Fruit fly (Drosophila melanogaster) whole organism, embryonic: Measurements from ENCODE around the gene CG1943.

ENCODE experiments used
- Aef1 ChIP-seq: fragments of 200-800 bp; sonication (Bioruptor generic); IDR thresholded peaks from 3 replicates; pipeline ENCODE4 v1.3.6; 2022; ENCODE audit warnings: missing biosample characterization, missing genetic modification characterization
- Atf3 ChIP-seq: fragments of 200-800 bp; sonication (Bioruptor generic); optimal IDR thresholded peaks from 3 replicates; lab custom pipeline; 2016; ENCODE audit warnings: missing biosample characterization, missing genetic modification characterization
- CG11696 ChIP-seq: fragments of 200-800 bp; sonication (Bioruptor generic); IDR thresholded peaks from 2 replicates; pipeline ENCODE4 v1.3.6; 2022; ENCODE audit warnings: missing biosample characterization, missing genetic modification characterization
- CG12104 ChIP-seq: fragments of 200-800 bp; sonication (Bioruptor generic); optimal IDR thresholded peaks from 3 replicates; lab custom pipeline; 2016; ENCODE audit warnings: missing biosample characterization, missing genetic modification characterization
- CG12391 ChIP-seq: fragments of 200-800 bp; sonication (Bioruptor generic); optimal IDR thresholded peaks from 3 replicates; lab custom pipeline; 2018; ENCODE audit warnings: missing biosample characterization, mild to moderate bottlenecking, missing genetic modification characterization, moderate library complexity
- CG12769 ChIP-seq: fragments of 200-800 bp; sonication (Bioruptor generic); optimal IDR thresholded peaks from 2 replicates; lab custom pipeline; 2019; ENCODE audit warnings: missing biosample characterization, mild to moderate bottlenecking, missing genetic modification characterization, moderate library complexity
- CG13287 ChIP-seq: fragments of 200-800 bp; sonication (Bioruptor generic); IDR thresholded peaks from 2 replicates; pipeline ENCODE4 v1.3.6; 2022; ENCODE audit warnings: missing biosample characterization, missing genetic modification characterization; ENCODE audit not compliant: partially characterized antibody
- CG13424 ChIP-seq: fragments of 200-800 bp; sonication (Bioruptor generic); optimal IDR thresholded peaks from 2 replicates; lab custom pipeline; 2019; ENCODE audit warnings: missing biosample characterization, mild to moderate bottlenecking, missing genetic modification characterization, moderate library complexity
- CG14014 ChIP-seq: fragments of 200-800 bp; sonication (Bioruptor generic); IDR thresholded peaks from 2 replicates; pipeline ENCODE4 v1.3.6; 2022; ENCODE audit warnings: missing biosample characterization, missing genetic modification characterization
- CG15514 ChIP-seq: fragments of 200-800 bp; sonication (Bioruptor generic); optimal IDR thresholded peaks from 3 replicates; lab custom pipeline; 2017; ENCODE audit warnings: missing biosample characterization, missing genetic modification characterization, mild to moderate bottlenecking, moderate library complexity, missing genetic modification reagents
- CG17359 ChIP-seq: fragments of 200-800 bp; sonication (Bioruptor generic); optimal IDR thresholded peaks from 3 replicates; lab custom pipeline; 2018; ENCODE audit warnings: missing biosample characterization, mild to moderate bottlenecking, missing genetic modification characterization, moderate library complexity
- CG17361 ChIP-seq: fragments of 200-800 bp; sonication (Bioruptor generic); IDR thresholded peaks from 3 replicates; pipeline ENCODE4 v1.3.6; 2022; ENCODE audit warnings: missing biosample characterization, missing genetic modification characterization
- CG17829 ChIP-seq: fragments of 200-800 bp; optimal IDR thresholded peaks from 2 replicates; lab custom pipeline; 2019; ENCODE audit warnings: missing biosample characterization, mild to moderate bottlenecking, missing genetic modification characterization, moderate library complexity
- CG2712 ChIP-seq: fragments of 200-800 bp; optimal IDR thresholded peaks from 3 replicates; lab custom pipeline; 2019; ENCODE audit warnings: missing biosample characterization, mild to moderate bottlenecking, missing genetic modification characterization, moderate library complexity
- CG31365 ChIP-seq: fragments of 200-800 bp; sonication (Bioruptor generic); optimal IDR thresholded peaks from 2 replicates; lab custom pipeline; 2018; ENCODE audit warnings: missing biosample characterization, mild to moderate bottlenecking, missing genetic modification characterization
- CG3847 ChIP-seq: fragments of 200-800 bp; sonication (Bioruptor generic); IDR thresholded peaks from 2 replicates; pipeline ENCODE4 v1.3.6; 2022; ENCODE audit warnings: missing biosample characterization, missing genetic modification characterization
- CG4707 ChIP-seq: fragments of 200-800 bp; sonication (Bioruptor generic); optimal IDR thresholded peaks from 2 replicates; lab custom pipeline; 2018; ENCODE audit warnings: missing biosample characterization, mild to moderate bottlenecking, missing genetic modification characterization, moderate library complexity
- CG6272 ChIP-seq: fragments of 200-800 bp; sonication (Bioruptor generic); IDR thresholded peaks from 2 replicates; pipeline ENCODE4 v1.3.6; 2022; ENCODE audit warnings: missing biosample characterization, missing genetic modification characterization
- CG8388 ChIP-seq: fragments of 200-800 bp; sonication (Bioruptor generic); optimal IDR thresholded peaks from 2 replicates; lab custom pipeline; 2019; ENCODE audit warnings: missing biosample characterization, mild to moderate bottlenecking, missing genetic modification characterization, moderate library complexity
- Chrac-16 ChIP-seq: fragments of 200-800 bp; sonication (Bioruptor generic); optimal IDR thresholded peaks from 3 replicates; lab custom pipeline; 2016; ENCODE audit warnings: missing biosample characterization, missing genetic modification characterization
- Ets65A ChIP-seq: fragments of 200-800 bp; sonication (Bioruptor generic); peaks from one replicate; lab custom pipeline; 2016; ENCODE audit warnings: missing biosample characterization, missing genetic modification characterization
- Fer2 ChIP-seq: fragments of 200-800 bp; sonication (Bioruptor generic); optimal IDR thresholded peaks from 2 replicates; lab custom pipeline; 2018; ENCODE audit warnings: missing biosample characterization, mild to moderate bottlenecking, missing genetic modification characterization, moderate library complexity
- HHEX ChIP-seq: fragments of 200-800 bp; sonication (Bioruptor generic); optimal IDR thresholded peaks from 3 replicates; lab custom pipeline; 2017; ENCODE audit warnings: missing biosample characterization, mild to moderate bottlenecking, missing genetic modification characterization, missing genetic modification reagents
- HLHmδ ChIP-seq: fragments of 200-800 bp; sonication (Bioruptor generic); optimal IDR thresholded peaks from 2 replicates; lab custom pipeline; 2018; ENCODE audit warnings: missing biosample characterization, mild to moderate bottlenecking, missing genetic modification characterization, moderate library complexity
- HmgD ChIP-seq: fragments of 200-800 bp; sonication (Bioruptor generic); optimal IDR thresholded peaks from 3 replicates; lab custom pipeline; 2016; ENCODE audit warnings: missing biosample characterization, missing genetic modification characterization
- HmgZ ChIP-seq: fragments of 200-800 bp; sonication (Bioruptor generic); optimal IDR thresholded peaks from 2 replicates; lab custom pipeline; 2018; ENCODE audit warnings: missing biosample characterization, mild to moderate bottlenecking, missing genetic modification characterization
- Hmx ChIP-seq: fragments of 200-800 bp; sonication (Bioruptor generic); optimal IDR thresholded peaks from 2 replicates; lab custom pipeline; 2016; ENCODE audit warnings: missing biosample characterization, missing genetic modification characterization
- Jarid2 ChIP-seq: fragments of 200-800 bp; sonication (Bioruptor generic); optimal IDR thresholded peaks from 3 replicates; lab custom pipeline; 2017; ENCODE audit warnings: mild to moderate bottlenecking, missing biosample characterization, missing genetic modification reagents, missing genetic modification characterization
- Kr ChIP-seq: fragments of 200-800 bp; sonication (Bioruptor generic); optimal IDR thresholded peaks from 2 replicates; lab custom pipeline; 2017; ENCODE audit warnings: missing biosample characterization, mild to moderate bottlenecking, missing genetic modification characterization
- Lhr ChIP-seq: fragments of 200-800 bp; sonication (Bioruptor generic); optimal IDR thresholded peaks from 3 replicates; lab custom pipeline; 2017; ENCODE audit warnings: mild to moderate bottlenecking, missing biosample characterization, missing genetic modification reagents, missing genetic modification characterization
- Max ChIP-seq: fragments of 200-800 bp; sonication (Bioruptor generic); optimal IDR thresholded peaks from 2 replicates; lab custom pipeline; 2016; ENCODE audit warnings: missing biosample characterization, mild to moderate bottlenecking, missing genetic modification characterization
- Nf-YC ChIP-seq: fragments of 200-800 bp; optimal IDR thresholded peaks from 3 replicates; lab custom pipeline; 2019; ENCODE audit warnings: missing biosample characterization, mild to moderate bottlenecking, missing genetic modification characterization, moderate library complexity
- Sin3A ChIP-seq: fragments of >200 bp; optimal IDR thresholded peaks from 2 replicates; lab custom pipeline; 2018
- Taf1 ChIP-seq: fragments of 200-800 bp; sonication (Bioruptor generic); IDR thresholded peaks from 2 replicates; pipeline ENCODE4 v1.3.6; 2022; ENCODE audit warnings: missing biosample characterization, missing genetic modification characterization
- bbx ChIP-seq: fragments of 200-800 bp; sonication (Bioruptor generic); IDR thresholded peaks from 2 replicates; pipeline ENCODE4 v1.3.6; 2022; ENCODE audit warnings: missing biosample characterization, missing genetic modification characterization; ENCODE audit not compliant: partially characterized antibody
- br ChIP-seq: fragments of >200 bp; optimal IDR thresholded peaks from 2 replicates; lab custom pipeline; 2017
- ci ChIP-seq: fragments of 200-800 bp; sonication (Bioruptor generic); IDR thresholded peaks from 3 replicates; pipeline ENCODE4 v1.3.6; 2022; ENCODE audit warnings: missing biosample characterization, missing genetic modification characterization
- corto ChIP-seq: fragments of 200-800 bp; sonication (Bioruptor generic); optimal IDR thresholded peaks from 2 replicates; lab custom pipeline; 2016; ENCODE audit warnings: missing biosample characterization, mild to moderate bottlenecking, missing genetic modification characterization, moderate library complexity
- croc ChIP-seq: fragments of 200-800 bp; sonication (Bioruptor generic); conservative IDR thresholded peaks from 3 replicates; pipeline ENCODE4 v1.3.6; 2022; ENCODE audit warnings: missing biosample characterization, missing genetic modification characterization
- danr ChIP-seq: fragments of 200-800 bp; sonication (Bioruptor generic); IDR thresholded peaks from 2 replicates; pipeline ENCODE4 v1.3.6; 2022; ENCODE audit warnings: missing biosample characterization, missing genetic modification characterization
- dysf ChIP-seq: fragments of 200-800 bp; sonication (Bioruptor generic); IDR thresholded peaks from 3 replicates; pipeline ENCODE4 v1.3.6; 2022; ENCODE audit warnings: missing biosample characterization, missing genetic modification characterization
- ems ChIP-seq: fragments of 200-800 bp; sonication (Bioruptor generic); optimal IDR thresholded peaks from 3 replicates; lab custom pipeline; 2016; ENCODE audit warnings: missing biosample characterization, missing genetic modification characterization
- fd64A ChIP-seq: fragments of 200-800 bp; sonication (Bioruptor generic); optimal IDR thresholded peaks from 3 replicates; lab custom pipeline; 2018; ENCODE audit warnings: missing biosample characterization, mild to moderate bottlenecking, missing genetic modification characterization
- gcm2 ChIP-seq: fragments of 200-800 bp; sonication (Bioruptor generic); optimal IDR thresholded peaks from 2 replicates; lab custom pipeline; 2016; ENCODE audit warnings: missing biosample characterization, missing genetic modification characterization
- gem ChIP-seq: fragments of 200-800 bp; sonication (Bioruptor generic); optimal IDR thresholded peaks from 2 replicates; lab custom pipeline; 2019; ENCODE audit warnings: missing biosample characterization, mild to moderate bottlenecking, missing genetic modification characterization, moderate library complexity
- gro ChIP-seq: fragments of 200-800 bp; sonication (Bioruptor generic); optimal IDR thresholded peaks from 2 replicates; lab custom pipeline; 2016; ENCODE audit warnings: missing biosample characterization, missing genetic modification characterization
- her ChIP-seq: fragments of 200-800 bp; sonication (Bioruptor generic); optimal IDR thresholded peaks from 2 replicates; lab custom pipeline; 2016; ENCODE audit warnings: missing biosample characterization, missing genetic modification characterization
- salm ChIP-seq: fragments of 200-800 bp; sonication (Bioruptor generic); optimal IDR thresholded peaks from 2 replicates; lab custom pipeline; 2018; ENCODE audit warnings: missing biosample characterization, mild to moderate bottlenecking, missing genetic modification characterization
- scrt ChIP-seq: fragments of 200-800 bp; sonication (Bioruptor generic); optimal IDR thresholded peaks from 2 replicates; lab custom pipeline; 2018; ENCODE audit warnings: missing biosample characterization, mild to moderate bottlenecking, missing genetic modification characterization, moderate library complexity
- sisA ChIP-seq: fragments of 200-800 bp; sonication (Bioruptor generic); IDR thresholded peaks from 2 replicates; pipeline ENCODE4 v1.3.6; 2022; ENCODE audit warnings: missing biosample characterization, missing genetic modification characterization
- slbo ChIP-seq: fragments of 200-800 bp; sonication (Bioruptor generic); IDR thresholded peaks from 2 replicates; pipeline ENCODE4 v1.3.6; 2022; ENCODE audit warnings: missing biosample characterization, missing genetic modification characterization
- slou ChIP-seq: fragments of 200-800 bp; sonication (Bioruptor generic); optimal IDR thresholded peaks from 3 replicates; lab custom pipeline; 2016; ENCODE audit warnings: missing biosample characterization, missing genetic modification characterization
- vvl ChIP-seq: fragments of 200-800 bp; sonication (Bioruptor generic); IDR thresholded peaks from 2 replicates; pipeline ENCODE4 v1.3.6; 2022; ENCODE audit warnings: missing biosample characterization, missing genetic modification characterization

The CG1943 gene

dm6 chr3R:7091904-7092303 lies 17.2 kb downstream of the CG1943 start (continued):
- TF ChIP-seq slou: no peak
- TF ChIP-seq CG3847 (GFP tag; lab: Robert Waterston, UW): peak; percentile 43
- no peak for TF ChIP-seq Jarid2 (GFP tag; lab: Kevin White, UChicago)
- TF ChIP-seq Aef1 (GFP tag; lab: Robert Waterston, UW): no peak
- no peak for TF ChIP-seq CG31365 (tag; lab: Kevin White, UChicago)
- TF ChIP-seq CG17361: no peak
- no peak for TF ChIP-seq CG17359
- no peak for TF ChIP-seq CG14014
- TF ChIP-seq dysf (GFP tag; lab: Robert Waterston, UW): no peak
- TF ChIP-seq CG8388 (GFP tag; lab: Kevin White, UChicago): peak; percentile 25
- TF ChIP-seq Nf-YC: peak; percentile 22
- TF ChIP-seq danr (GFP tag; lab: Robert Waterston, UW): no peak
- no peak for TF ChIP-seq br (lab: Kevin White, UChicago)
- no peak for TF ChIP-seq gcm2
- TF ChIP-seq Ets65A (GFP tag; lab: Kevin White, UChicago): no peak
- peak; percentile 52 for TF ChIP-seq CG15514 (GFP tag; lab: Kevin White, UChicago)
- TF ChIP-seq sisA (GFP tag; lab: Robert Waterston, UW): no peak
- no peak for TF ChIP-seq gem (tag; lab: Kevin White, UChicago)
- no peak for TF ChIP-seq CG11696 (GFP tag; lab: Robert Waterston, UW)
- peak; percentile 80 for TF ChIP-seq CG13287 (GFP tag; lab: Robert Waterston, UW)
- TF ChIP-seq Hmx (GFP tag; lab: Kevin White, UChicago): no peak
- TF ChIP-seq Max (GFP tag; lab: Kevin White, UChicago): no peak
- no peak for TF ChIP-seq HHEX
- TF ChIP-seq salm: no peak
- no peak for TF ChIP-seq Kr (GFP tag; lab: Kevin White, UChicago)
- TF ChIP-seq ci (GFP tag; lab: Robert Waterston, UW): peak; percentile 46; the same call in 1 of the 3 replicates
- peak; percentile 80 for TF ChIP-seq bbx (GFP tag; lab: Robert Waterston, UW)
- peak; percentile 42 for TF ChIP-seq CG17829 (tag; lab: Kevin White, UChicago)
- no peak for TF ChIP-seq Atf3 (GFP tag; lab: Kevin White, UChicago)
- TF ChIP-seq Chrac-16: peak; percentile 18
- TF ChIP-seq HLHmδ (GFP tag; lab: Kevin White, UChicago): no peak
- TF ChIP-seq Lhr (GFP tag; lab: Kevin White, UChicago): peak; percentile 81
- TF ChIP-seq corto (GFP tag; lab: Kevin White, UChicago): no peak
- TF ChIP-seq Sin3A (lab: Kevin White, UChicago): no peak
- TF ChIP-seq her (GFP tag; lab: Kevin White, UChicago): peak; percentile 1
- no peak for TF ChIP-seq HmgD (GFP tag; lab: Kevin White, UChicago)
- TF ChIP-seq slbo (GFP tag; lab: Robert Waterston, UW): peak; percentile 60
- no peak for TF ChIP-seq ems (GFP tag; lab: Kevin White, UChicago)
- TF ChIP-seq vvl (GFP tag; lab: Robert Waterston, UW): 0 out of 2 replicates have a peak, but pooled peaks have one; percentile 16
- TF ChIP-seq CG4707 (GFP tag; lab: Kevin White, UChicago): no peak
- peak; percentile 42; the same call in 1 of the 2 replicates for TF ChIP-seq CG6272 (GFP tag; lab: Robert Waterston, UW)
- no peak for TF ChIP-seq croc (GFP tag; lab: Robert Waterston, UW)
- no peak for TF ChIP-seq gro (GFP tag; lab: Kevin White, UChicago)
- TF ChIP-seq scrt: no peak
- TF ChIP-seq CG12104 (GFP tag; lab: Kevin White, UChicago): no peak
- no peak for TF ChIP-seq fd64A (GFP tag; lab: Kevin White, UChicago)
- TF ChIP-seq CG2712 (tag; lab: Kevin White, UChicago): peak; percentile 37
- TF ChIP-seq Taf1: no peak
- TF ChIP-seq CG12769: no peak
- peak; percentile 57 for TF ChIP-seq CG12391 (tag; lab: Kevin White, UChicago)
- TF ChIP-seq HmgZ (tag; lab: Kevin White, UChicago): peak; percentile 52
- peak; percentile 27 for TF ChIP-seq CG13424
- no peak for TF ChIP-seq Fer2 (tag; lab: Kevin White, UChicago)
